Fruit fly (Drosophila melanogaster): Measurements from ENCODE around the gene B9d2.
A peak's percentile ranks its signal among the peaks of the same experiment; 100 is the strongest.

Gene B9d2

DNA sequence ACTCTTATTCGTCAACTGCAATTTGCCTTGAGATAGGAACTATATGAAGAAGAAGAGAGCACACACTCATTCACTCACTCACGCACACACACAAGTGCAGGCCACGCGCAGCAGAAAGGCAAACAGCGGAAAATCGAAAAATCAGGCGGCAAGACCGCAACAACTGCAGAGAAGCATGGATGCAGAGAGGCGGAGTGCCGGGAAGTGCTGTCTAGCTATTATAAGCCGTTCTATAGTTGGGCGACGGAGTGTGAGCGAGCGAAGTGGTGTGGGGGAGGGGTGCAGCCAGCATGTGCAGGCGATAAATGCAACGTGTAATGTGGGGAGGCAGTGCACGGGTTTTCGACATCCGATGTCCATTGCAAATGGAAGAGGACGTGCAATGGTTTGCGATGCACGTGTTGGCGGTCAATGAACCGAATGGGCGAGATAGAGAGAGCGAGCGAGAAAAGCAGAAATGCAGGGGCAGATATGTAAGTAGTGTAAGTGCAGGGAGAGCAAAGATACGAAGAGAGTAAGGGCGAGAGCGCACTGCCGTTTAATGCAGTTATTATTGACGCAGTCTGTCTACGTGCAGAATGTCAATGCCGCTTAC is 51.6 kb downstream of the B9d2 start (continued):
- no peak for TF ChIP-seq CG9797 (GFP tag; optimal IDR thresholded peaks at IDR 0.05)
- TF ChIP-seq B-H2 (GFP tag; optimal IDR thresholded peaks at IDR 0.05): no peak
- no peak for TF ChIP-seq salm (tag; optimal IDR thresholded peaks at IDR 0.05)
- peak; percentile 50; the same call in 1 of the 2 replicates for TF ChIP-seq vvl (GFP tag; IDR thresholded peaks at IDR 0.05)
- TF ChIP-seq gcm2 (GFP tag; optimal IDR thresholded peaks at IDR 0.05): peak; percentile 25
- peak; percentile 88 for TF ChIP-seq CG2199 (GFP tag; IDR thresholded peaks at IDR 0.05)
- TF ChIP-seq CG15696 (tag; optimal IDR thresholded peaks at IDR 0.05): peak; percentile 14
- peak; percentile 84 for TF ChIP-seq Max (GFP tag; optimal IDR thresholded peaks at IDR 0.05)
- no peak for TF ChIP-seq Hr39 (optimal IDR thresholded peaks at IDR 0.05)
- peak; percentile 46 for TF ChIP-seq CG17829 (tag; optimal IDR thresholded peaks at IDR 0.05)
- TF ChIP-seq kah (GFP tag; optimal IDR thresholded peaks at IDR 0.05): peak; percentile 46
- no peak for TF ChIP-seq fd96Cb (tag; optimal IDR thresholded peaks at IDR 0.05)
- no peak for TF ChIP-seq CG4282 (GFP tag; optimal IDR thresholded peaks at IDR 0.05)
- TF ChIP-seq yki (optimal IDR thresholded peaks at IDR 0.05): peak; percentile 12
- 0 out of 2 replicates have a peak, but pooled peaks have one; percentile 23 for TF ChIP-seq sna (GFP tag; IDR thresholded peaks at IDR 0.05; ENCODE audit: partially characterized antibody)
- TF ChIP-seq chm (GFP tag; IDR thresholded peaks at IDR 0.05): peak; percentile 41; the same call in 1 of the 2 replicates
- peak; percentile 30 for TF ChIP-seq D19A (tag; optimal IDR thresholded peaks at IDR 0.05)
- 0 out of 3 replicates have a peak, but pooled peaks have one; percentile 36 for TF ChIP-seq otp (GFP tag; IDR thresholded peaks at IDR 0.05)
- no peak for TF ChIP-seq CG7928 (GFP tag; optimal IDR thresholded peaks at IDR 0.05)
- TF ChIP-seq E2f1 (GFP tag; IDR thresholded peaks at IDR 0.05): no peak
- peak; percentile 82 for TF ChIP-seq cg (GFP tag; optimal IDR thresholded peaks at IDR 0.05)
- TF ChIP-seq CG31224 (GFP tag; IDR thresholded peaks at IDR 0.05): no peak
- no peak for TF ChIP-seq CG18011 (GFP tag; optimal IDR thresholded peaks at IDR 0.05)
- TF ChIP-seq tgo (GFP tag; IDR thresholded peaks at IDR 0.05): no peak
- TF ChIP-seq prd (optimal IDR thresholded peaks at IDR 0.05): no peak
- TF ChIP-seq prd (GFP tag; IDR thresholded peaks at IDR 0.05): peak; percentile 18; the same call in 1 of the 3 replicates
- TF ChIP-seq Tbp (GFP tag; optimal IDR thresholded peaks at IDR 0.05): peak; percentile 57
- no peak for TF ChIP-seq Fer2 (tag; optimal IDR thresholded peaks at IDR 0.05)
- TF ChIP-seq CG14860 (GFP tag; IDR thresholded peaks at IDR 0.05; ENCODE audit: partially characterized antibody): peak; percentile 20; the same call in 1 of the 3 replicates
- TF ChIP-seq CG18262 (tag; optimal IDR thresholded peaks at IDR 0.05): peak; percentile 5
- peak; percentile 98 for TF ChIP-seq cwo (GFP tag; optimal IDR thresholded peaks at IDR 0.05)
- TF ChIP-seq CG8765 (GFP tag; IDR thresholded peaks at IDR 0.05): peak; percentile 39; the same call in 1 of the 2 replicates
- peak; percentile 14 for TF ChIP-seq Xbp1 (GFP tag; optimal IDR thresholded peaks at IDR 0.05)
- peak; percentile 29 for TF ChIP-seq Ets65A (GFP tag)
- TF ChIP-seq dati (GFP tag; IDR thresholded peaks at IDR 0.05): no peak
- peak; percentile 59; the same call in 1 of the 2 replicates for TF ChIP-seq CG4360 (GFP tag; IDR thresholded peaks at IDR 0.05)
- TF ChIP-seq CG3726 (GFP tag; IDR thresholded peaks at IDR 0.05): no peak
- no peak for TF ChIP-seq HHEX (GFP tag; optimal IDR thresholded peaks at IDR 0.05)
- peak; percentile 5 for TF ChIP-seq nom (GFP tag; optimal IDR thresholded peaks at IDR 0.05)
- TF ChIP-seq CG16813 (GFP tag; IDR thresholded peaks at IDR 0.05; ENCODE audit: partially characterized antibody): 0 out of 3 replicates have a peak, but pooled peaks have one; percentile 28
- no peak for TF ChIP-seq Abd-B (GFP tag; optimal IDR thresholded peaks at IDR 0.05)
- TF ChIP-seq Blimp-1 (GFP tag; optimal IDR thresholded peaks at IDR 0.05): peak; percentile 79
- TF ChIP-seq Pdp1 (GFP tag; optimal IDR thresholded peaks at IDR 0.05): peak in 1 of 2 experiments; percentile 47
- no peak for TF ChIP-seq gfzf (GFP tag; optimal IDR thresholded peaks at IDR 0.05)
- TF ChIP-seq abd-A (tag; optimal IDR thresholded peaks at IDR 0.05): peak; percentile 55
- TF ChIP-seq CG9727 (GFP tag; optimal IDR thresholded peaks at IDR 0.05): no peak
- no peak for TF ChIP-seq CG2202 (tag; optimal IDR thresholded peaks at IDR 0.05)
- no peak for TF ChIP-seq Taf1 (GFP tag; IDR thresholded peaks at IDR 0.05)
- TF ChIP-seq ara (GFP tag; IDR thresholded peaks at IDR 0.05): peak; percentile 13; the same call in 1 of the 2 replicates
- TF ChIP-seq MESR4 (GFP tag; optimal IDR thresholded peaks at IDR 0.05): no peak

All from whole organism, embryonic.